Worm (Caenorhabditis elegans) whole organism, young adult: Measurements from ENCODE around the gene F19H6.6.

ENCODE experiments used
- C17E4.6 ChIP-seq: fragments of 200-800 bp; sonication (Bioruptor generic); IDR thresholded peaks from 2 replicates; pipeline ENCODE4 v1.3.6; 2022; ENCODE audit warnings: missing genetic modification reagents, missing genetic modification characterization, missing compliant biosample characterization
- Y79H2A.3 ChIP-seq: fragments of 200-800 bp; sonication (Bioruptor generic); conservative IDR thresholded peaks from 2 replicates; pipeline ENCODE4 v1.3.6; 2022; ENCODE audit warnings: missing genetic modification reagents, missing genetic modification characterization, missing compliant biosample characterization
- bed-1 ChIP-seq: fragments of 200-800 bp; sonication (Bioruptor generic); IDR thresholded peaks from 2 replicates; pipeline ENCODE4 v1.3.6; 2022; ENCODE audit warnings: missing genetic modification reagents, missing genetic modification characterization, missing compliant biosample characterization
- ceh-58 ChIP-seq: fragments of 200-800 bp; sonication (Bioruptor generic); IDR thresholded peaks from 2 replicates; pipeline ENCODE4 v1.3.6; 2022; ENCODE audit warnings: missing genetic modification characterization, missing compliant biosample characterization
- ceh-79 ChIP-seq: sonication (generic microtip); optimal IDR thresholded peaks from 2 replicates; lab custom pipeline; 2017; ENCODE audit warnings: mild to moderate bottlenecking, missing genetic modification characterization, missing compliant biosample characterization
- hmg-20 ChIP-seq: fragments of 200-800 bp; sonication (Bioruptor generic); IDR thresholded peaks from 2 replicates; pipeline ENCODE4 v1.3.6; 2022; ENCODE audit warnings: missing genetic modification reagents, missing genetic modification characterization, missing compliant biosample characterization
- lsy-27 ChIP-seq: sonication (generic microtip); optimal IDR thresholded peaks from 2 replicates; lab custom pipeline; 2017; ENCODE audit warnings: missing genetic modification characterization, mild to moderate bottlenecking, missing compliant biosample characterization, antibody characterized with exemption, missing genotype, borderline replicate concordance; ENCODE audit not compliant: insufficient read depth
- sptf-2 ChIP-seq: fragments of 200-800 bp; sonication (Bioruptor generic); optimal IDR thresholded peaks from 2 replicates; lab custom pipeline; 2018; ENCODE audit warnings: mild to moderate bottlenecking, missing genetic modification characterization, missing compliant biosample characterization
- unc-130 ChIP-seq: sonication (generic microtip); optimal IDR thresholded peaks from 2 replicates; lab custom pipeline; 2016; ENCODE audit warnings: missing genetic modification reagents, missing genetic modification characterization, missing compliant biosample characterization
- zfh-2 ChIP-seq: fragments of 200-800 bp; sonication (Bioruptor generic); conservative IDR thresholded peaks from 2 replicates; pipeline ENCODE4 v1.3.6; 2022; ENCODE audit warnings: missing genetic modification reagents, missing genetic modification characterization, missing compliant biosample characterization
- ztf-26 ChIP-seq: sonication (generic microtip); optimal IDR thresholded peaks from 2 replicates; lab custom pipeline; 2017; ENCODE audit warnings: missing genetic modification characterization, missing compliant biosample characterization

- TF ChIP-seq C17E4.6 (GFP tag; lab: Robert Waterston, UW): no peak
- no peak for TF ChIP-seq sptf-2 (GFP tag; lab: Kevin White, UChicago)
- TF ChIP-seq hmg-20 (GFP tag; lab: Robert Waterston, UW): no peak
- no peak for TF ChIP-seq ceh-79 (tag; lab: Kevin White, UChicago)
- no peak for TF ChIP-seq ztf-26 (tag; lab: Kevin White, UChicago)
- TF ChIP-seq zfh-2 (GFP tag; lab: Robert Waterston, UW): no peak
- TF ChIP-seq Y79H2A.3 (GFP tag; lab: Robert Waterston, UW): no peak
- TF ChIP-seq bed-1 (GFP tag; lab: Robert Waterston, UW): no peak
- no peak for TF ChIP-seq lsy-27
- no peak for TF ChIP-seq unc-130 (GFP tag; lab: Kevin White, UChicago)
- no peak for TF ChIP-seq ceh-58 (GFP tag; lab: Robert Waterston, UW)
These were observed 43.1 kb upstream of the F19H6.6 start for ce11 chrX:12317560-12317959.
